Worm (Caenorhabditis elegans) whole organism, L2 larva: ENCODE results near the gene nhr-3.

ENCODE experiments used
- F13H6.1 ChIP-seq: sonication (generic microtip); optimal IDR thresholded peaks from 2 replicates; lab custom pipeline; 2016; ENCODE audit warnings: missing genetic modification characterization, missing compliant biosample characterization
- ZK546.5 ChIP-seq: sonication (generic microtip); optimal IDR thresholded peaks from 2 replicates; lab custom pipeline; 2017; ENCODE audit warnings: missing biosample characterization, missing genetic modification characterization
- ama-1 ChIP-seq: fragments of 150-350 bp; optimal IDR thresholded peaks from 2 replicates; lab custom pipeline; 2018; ENCODE audit warnings: inconsistent platforms
- crh-2 ChIP-seq: sonication (generic microtip); optimal IDR thresholded peaks from 2 replicates; lab custom pipeline; 2017; ENCODE audit warnings: missing biosample characterization, missing genetic modification characterization
- egl-27 ChIP-seq: sonication (generic microtip); optimal IDR thresholded peaks from 3 replicates; lab custom pipeline; 2017; ENCODE audit warnings: missing biosample characterization, missing genetic modification reagents, missing genetic modification characterization
- elt-1 ChIP-seq: fragments of 150-350 bp; optimal IDR thresholded peaks from 2 replicates; lab custom pipeline; 2014; ENCODE audit warnings: missing biosample characterization, missing genetic modification characterization
- elt-3 ChIP-seq: sonication (generic microtip); optimal IDR thresholded peaks from 2 replicates; lab custom pipeline; 2017; ENCODE audit warnings: missing biosample characterization, missing genetic modification characterization
- fos-1 ChIP-seq: fragments of 150-350 bp; optimal IDR thresholded peaks from 2 replicates; lab custom pipeline; 2014; ENCODE audit warnings: missing biosample characterization, missing genetic modification characterization
- gmeb-1 ChIP-seq: fragments of 150-350 bp; optimal IDR thresholded peaks from 2 replicates; lab custom pipeline; 2014; ENCODE audit warnings: missing biosample characterization, missing genetic modification characterization
- lsy-2 ChIP-seq, 2 experiments: fragments of 150-350 bp in 1 of 2; sonication (generic microtip) in 1 of 2; optimal IDR thresholded peaks; 2 replicates each; lab custom pipeline; 2014 to 2017; ENCODE audit warnings: missing biosample characterization in 2 of 2, missing genetic modification characterization in 2 of 2
- mab-5 ChIP-seq: fragments of 150-350 bp; optimal IDR thresholded peaks from 2 replicates; lab custom pipeline; 2014; ENCODE audit warnings: missing biosample characterization, missing genetic modification characterization
- mbf-1 ChIP-seq: sonication (generic microtip); optimal IDR thresholded peaks from 2 replicates; lab custom pipeline; 2017; ENCODE audit warnings: missing biosample characterization, missing genetic modification characterization
- nhr-11 ChIP-seq: fragments of 150-350 bp; optimal IDR thresholded peaks from 2 replicates; lab custom pipeline; 2014; ENCODE audit warnings: missing biosample characterization, missing genetic modification characterization
- nhr-12 ChIP-seq: fragments of 150-350 bp; optimal IDR thresholded peaks from 2 replicates; lab custom pipeline; 2014; ENCODE audit warnings: missing biosample characterization, missing genetic modification characterization
- nhr-129 ChIP-seq: fragments of 150-350 bp; optimal IDR thresholded peaks from 2 replicates; lab custom pipeline; 2014; ENCODE audit warnings: missing biosample characterization, missing genetic modification characterization
- nhr-21 ChIP-seq: fragments of 150-350 bp; optimal IDR thresholded peaks from 2 replicates; lab custom pipeline; 2014; ENCODE audit warnings: missing biosample characterization, missing genetic modification characterization
- nhr-23 ChIP-seq: fragments of 150-350 bp; optimal IDR thresholded peaks from 2 replicates; lab custom pipeline; 2014; ENCODE audit warnings: missing biosample characterization, missing genetic modification reagents, missing genetic modification characterization
- nhr-6 ChIP-seq: fragments of 150-350 bp; optimal IDR thresholded peaks from 2 replicates; lab custom pipeline; 2014; ENCODE audit warnings: missing biosample characterization, missing genetic modification characterization
- sem-4 ChIP-seq: fragments of 150-350 bp; optimal IDR thresholded peaks from 2 replicates; lab custom pipeline; 2014; ENCODE audit warnings: missing biosample characterization, missing genetic modification reagents, missing genetic modification characterization
- skn-1 ChIP-seq: sonication (generic microtip); optimal IDR thresholded peaks from 2 replicates; lab custom pipeline; 2017; ENCODE audit warnings: missing biosample characterization, missing genetic modification characterization
- sma-3 ChIP-seq: sonication (generic microtip); optimal IDR thresholded peaks from 2 replicates; lab custom pipeline; 2016; ENCODE audit warnings: missing genetic modification reagents, missing genetic modification characterization, missing compliant biosample characterization
- sma-9 ChIP-seq, 2 experiments: fragments of 150-350 bp in 1 of 2; sonication (generic microtip) in 1 of 2; optimal IDR thresholded peaks; 2 replicates each; lab custom pipeline; 2014 to 2016; ENCODE audit warnings: missing genetic modification characterization in 2 of 2, mild to moderate bottlenecking in 1 of 2, missing biosample characterization in 1 of 2, missing compliant biosample characterization in 1 of 2, missing genetic modification reagents in 1 of 2, moderate library complexity in 1 of 2
- snpc-4 ChIP-seq: fragments of 150-350 bp; optimal IDR thresholded peaks from 2 replicates; lab custom pipeline; 2014; ENCODE audit warnings: missing biosample characterization, missing genetic modification characterization
- unc-55 ChIP-seq: fragments of 150-350 bp; sonication (generic microtip); optimal IDR thresholded peaks from 3 replicates; lab custom pipeline; 2014; ENCODE audit warnings: missing biosample characterization, missing genetic modification reagents, missing genetic modification characterization
- unc-62 ChIP-seq: fragments of 150-350 bp; optimal IDR thresholded peaks from 2 replicates; lab custom pipeline; 2014; ENCODE audit warnings: missing biosample characterization, missing genetic modification reagents, missing genetic modification characterization
- ztf-11 ChIP-seq: sonication (generic microtip); optimal IDR thresholded peaks from 2 replicates; lab custom pipeline; 2017; ENCODE audit warnings: missing biosample characterization, missing genetic modification characterization

Gene nhr-3

DNA sequence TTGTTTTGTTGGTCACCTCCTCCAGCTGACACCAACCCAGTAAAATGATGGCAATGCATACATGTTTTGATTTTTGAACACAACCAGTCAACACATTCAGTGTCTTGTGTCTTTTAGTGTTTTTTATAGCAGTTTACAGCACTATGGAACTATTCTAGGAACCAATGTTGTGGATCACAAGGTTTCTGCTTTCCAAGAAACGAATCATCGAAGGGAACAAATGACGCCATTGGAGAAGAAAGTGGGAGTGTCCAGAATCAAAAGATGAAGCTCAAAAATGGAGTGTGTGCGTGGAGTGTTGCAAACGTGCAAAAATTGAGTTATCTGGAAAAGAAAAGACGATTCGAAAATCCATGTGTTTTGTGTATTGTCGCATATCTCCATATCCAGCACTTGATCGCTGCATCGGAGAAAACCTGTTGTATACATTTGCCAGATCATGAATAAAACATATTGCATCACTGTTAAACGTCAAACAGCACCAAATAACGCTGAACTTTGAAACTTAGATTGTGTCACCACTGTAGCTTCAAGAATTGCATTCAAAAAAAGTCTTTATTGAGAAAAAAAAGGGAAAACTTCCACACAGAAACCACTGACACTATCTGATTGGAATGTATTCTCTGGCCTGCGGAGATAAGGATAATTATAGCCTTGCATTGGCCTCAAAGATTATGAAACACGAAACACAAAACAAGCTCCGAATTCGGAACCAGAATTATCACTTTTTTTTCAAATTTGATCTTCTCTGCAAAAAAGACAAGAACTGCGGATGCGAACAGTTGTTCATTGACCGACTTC is 4.2 kb downstream of the nhr-3 start (continued):
- TF ChIP-seq nhr-21 (tag; lab: Kevin White, UChicago), result peak; percentile 87
- TF ChIP-seq mbf-1, result no peak
- peak in 1 of 2 experiments; percentile 78 for TF ChIP-seq lsy-2 (tag; optimal IDR thresholded peaks at IDR 0.05; lab: Kevin White, UChicago)
- TF ChIP-seq nhr-6 (tag; lab: Kevin White, UChicago), result peak; percentile 82
- TF ChIP-seq crh-2, result peak; percentile 74
- TF ChIP-seq nhr-11 (tag; lab: Kevin White, UChicago), result no peak
- TF ChIP-seq unc-55 (GFP tag; lab: Kevin White, UChicago), result peak; percentile 55
- TF ChIP-seq unc-62, result no peak
- TF ChIP-seq fos-1 (tag; lab: Kevin White, UChicago), result peak; percentile 6
- no peak for TF ChIP-seq nhr-12

DNA sequence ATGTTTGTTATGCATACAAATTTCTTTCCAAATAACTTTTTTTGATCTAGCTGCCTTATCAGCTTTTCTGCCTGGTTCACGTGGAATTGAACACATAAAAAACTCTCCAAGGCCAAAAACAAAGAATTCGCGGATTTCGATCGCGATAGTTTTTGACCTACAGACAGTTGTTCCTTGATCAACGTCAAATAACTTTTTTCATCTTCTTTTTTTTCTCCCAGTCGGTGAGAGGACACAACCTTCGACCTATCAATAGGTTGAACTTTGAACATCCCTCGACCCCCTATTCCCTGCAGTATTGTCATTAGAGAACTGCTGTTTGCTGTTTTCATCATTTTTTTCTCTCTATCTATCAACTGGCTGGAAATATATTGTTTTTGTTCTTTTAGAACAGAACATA is 5.5 kb downstream of the nhr-3 start:
- TF ChIP-seq unc-62 (no peak), sem-4 (tag; lab: Kevin White, UChicago) (no peak), sma-9 (GFP tag; optimal IDR thresholded peaks at IDR 0.05; lab: Kevin White, UChicago) (peak; percentile 54), sma-9 (tag; optimal IDR thresholded peaks at IDR 0.05; lab: Kevin White, UChicago) (no peak)

DNA sequence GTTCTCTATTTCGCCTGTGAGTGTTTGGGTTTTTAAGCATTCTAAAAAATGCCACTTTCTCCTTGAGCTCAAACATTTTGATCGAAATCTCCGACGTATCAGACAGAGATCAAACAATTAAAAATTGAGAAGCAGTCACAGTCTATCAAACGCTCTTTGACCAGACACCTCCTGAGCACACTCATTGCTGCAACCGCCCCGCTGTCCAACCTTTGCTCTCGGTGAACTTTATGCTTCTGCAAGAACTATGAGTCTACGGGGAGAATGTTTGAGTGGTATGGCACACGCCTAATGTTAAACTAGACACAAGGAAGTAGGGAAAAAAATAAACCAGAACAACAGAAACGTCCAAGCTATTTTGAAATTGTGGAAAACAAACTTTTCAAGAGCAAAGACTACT is 6.9 kb downstream of the nhr-3 start:
- no peak for TF ChIP-seq egl-27 (tag; lab: Kevin White, UChicago)
- TF ChIP-seq sma-9 (GFP tag; optimal IDR thresholded peaks at IDR 0.05; lab: Kevin White, UChicago), result peak; percentile 32
- no peak for TF ChIP-seq sma-9 (tag; optimal IDR thresholded peaks at IDR 0.05; lab: Kevin White, UChicago)

DNA sequence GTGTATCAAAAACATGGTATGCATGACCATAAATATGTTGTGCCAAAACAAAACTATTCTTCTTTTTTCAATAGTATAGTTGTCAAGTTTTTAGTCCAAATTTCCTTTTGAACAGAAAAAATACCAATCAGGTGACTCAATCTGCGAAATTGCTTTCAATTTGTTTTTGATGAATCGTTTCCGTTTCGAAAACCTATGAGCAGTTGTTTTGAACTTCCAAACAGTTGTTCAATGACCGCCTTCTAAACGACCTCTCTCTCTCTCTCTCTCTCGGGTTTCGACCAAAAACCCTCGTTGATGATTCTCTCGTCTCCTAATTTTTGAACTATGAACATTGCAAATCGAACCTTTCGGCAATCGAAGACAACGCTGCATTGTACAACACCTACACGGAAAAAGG is 7.7 kb downstream of the nhr-3 start:
- peak; percentile 71 for TF ChIP-seq sma-9 (GFP tag; optimal IDR thresholded peaks at IDR 0.05; lab: Kevin White, UChicago)
- TF ChIP-seq sma-9 (tag; optimal IDR thresholded peaks at IDR 0.05; lab: Kevin White, UChicago), result no peak
- TF ChIP-seq nhr-6 (tag; lab: Kevin White, UChicago), result peak; percentile 8
- TF ChIP-seq nhr-23 (tag; lab: Kevin White, UChicago), result no peak
- peak; percentile 5 for TF ChIP-seq nhr-129
- TF ChIP-seq sem-4 (tag; lab: Kevin White, UChicago), result peak; percentile 35
- no peak for TF ChIP-seq gmeb-1 (tag; lab: Kevin White, UChicago)
- peak; percentile 24 for TF ChIP-seq F13H6.1

DNA sequence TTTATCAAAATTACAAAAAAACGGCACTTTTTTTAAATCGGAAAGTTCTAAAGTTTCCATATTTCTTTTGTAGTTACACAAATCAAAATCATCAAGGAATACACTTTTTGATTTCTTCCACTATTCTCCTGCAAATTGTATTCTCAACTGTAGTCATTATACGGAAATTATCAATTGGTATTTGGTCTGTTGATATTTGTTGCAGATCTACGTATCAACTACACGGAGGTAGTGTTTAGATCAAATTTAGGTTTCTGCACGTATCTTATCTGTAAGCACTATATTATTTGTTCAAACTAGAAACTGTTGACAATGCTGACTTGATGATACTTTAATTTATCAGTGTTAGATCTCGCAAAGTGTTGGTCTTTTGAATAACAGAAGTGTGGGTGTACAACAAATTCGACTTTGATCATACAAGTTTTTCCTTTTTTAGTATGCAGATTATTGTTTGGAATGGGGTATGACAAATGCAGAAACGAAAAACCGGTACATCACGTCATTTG is 10.0 kb downstream of the nhr-3 start:
- TF ChIP-seq unc-62 (no peak), skn-1 (tag; lab: Kevin White, UChicago) (no peak), ZK546.5 (no peak), ztf-11 (tag; lab: Kevin White, UChicago) (no peak), elt-3 (tag; lab: Kevin White, UChicago) (no peak)

DNA sequence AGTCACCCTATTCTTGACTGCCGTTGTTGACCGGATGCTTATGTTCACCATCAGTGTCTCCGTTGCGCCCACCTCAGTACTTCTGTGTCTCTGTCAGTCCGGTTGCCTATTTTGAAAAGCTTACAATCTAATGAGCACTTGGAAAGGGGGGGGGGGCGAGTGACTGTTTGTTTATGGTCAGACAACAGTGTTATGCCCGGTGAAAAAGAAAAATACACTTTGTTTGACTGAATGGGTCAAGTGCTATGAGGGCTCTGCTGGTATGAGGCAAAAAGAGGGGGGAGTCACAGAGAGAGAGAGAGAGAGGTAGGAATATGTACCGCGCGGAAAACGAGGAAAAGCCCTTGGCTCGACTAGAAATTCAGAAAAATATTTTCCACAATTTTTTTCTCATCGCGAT is 13.0 kb downstream of the nhr-3 start:
- no peak for TF ChIP-seq skn-1 (tag; lab: Kevin White, UChicago)
- TF ChIP-seq snpc-4, result no peak
- no peak for TF ChIP-seq elt-3 (tag; lab: Kevin White, UChicago)
- no peak for TF ChIP-seq nhr-129
- TF ChIP-seq sma-3 (GFP tag; lab: Kevin White, UChicago), result no peak
- TF ChIP-seq nhr-6 (tag; lab: Kevin White, UChicago), result no peak

DNA sequence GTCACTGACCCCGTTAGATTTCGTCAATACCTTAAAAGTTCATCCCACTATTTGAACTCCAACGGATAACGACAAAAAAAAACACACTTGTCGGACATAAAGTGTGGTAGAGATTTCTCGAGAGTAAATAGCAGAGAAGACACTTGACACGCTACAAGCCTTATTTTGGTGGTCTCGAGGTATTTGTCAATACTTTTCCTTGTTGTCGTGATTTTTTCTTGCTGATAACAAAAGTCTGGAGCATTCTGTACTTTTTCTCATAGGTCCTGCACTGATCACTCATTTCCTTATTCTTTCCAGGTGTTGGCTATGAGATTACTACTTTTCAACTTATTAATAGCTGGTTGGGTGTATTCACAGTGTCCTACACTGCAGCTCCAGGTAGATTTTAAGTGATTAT is 14.1 kb downstream of the nhr-3 start, which contains the start of gene lron-1:
lron-1 (plus strand) TSS at position 301 of the 400 bp plus-strand sequence.
- TF ChIP-seq crh-2 (no peak), nhr-11 (tag; lab: Kevin White, UChicago) (no peak), unc-62 (no peak), snpc-4 (no peak), skn-1 (tag; lab: Kevin White, UChicago) (no peak), ama-1 (lab: Kevin White, UChicago) (no peak), sma-9 (GFP tag; optimal IDR thresholded peaks at IDR 0.05; lab: Kevin White, UChicago) (no peak), sma-9 (tag; optimal IDR thresholded peaks at IDR 0.05; lab: Kevin White, UChicago) (no peak), mab-5 (no peak), elt-1 (tag; lab: Kevin White, UChicago) (no peak), ZK546.5 (no peak), sma-3 (GFP tag; lab: Kevin White, UChicago) (no peak)
